Fruit fly (Drosophila melanogaster) ovary, adult (tissue): Measurements from ENCODE around the gene Lrr47.
A peak's percentile ranks its signal among the peaks of the same experiment; 100 is the strongest.

Experiments used
- CG17801 ChIP-seq: fragments of 200-800 bp; optimal IDR thresholded peaks from 2 replicates; lab custom pipeline; 2019; ENCODE audit warnings: missing biosample characterization, mild to moderate bottlenecking, missing genetic modification characterization, moderate library complexity; ENCODE audit not compliant: partially characterized antibody

The Lrr47 gene

DNA sequence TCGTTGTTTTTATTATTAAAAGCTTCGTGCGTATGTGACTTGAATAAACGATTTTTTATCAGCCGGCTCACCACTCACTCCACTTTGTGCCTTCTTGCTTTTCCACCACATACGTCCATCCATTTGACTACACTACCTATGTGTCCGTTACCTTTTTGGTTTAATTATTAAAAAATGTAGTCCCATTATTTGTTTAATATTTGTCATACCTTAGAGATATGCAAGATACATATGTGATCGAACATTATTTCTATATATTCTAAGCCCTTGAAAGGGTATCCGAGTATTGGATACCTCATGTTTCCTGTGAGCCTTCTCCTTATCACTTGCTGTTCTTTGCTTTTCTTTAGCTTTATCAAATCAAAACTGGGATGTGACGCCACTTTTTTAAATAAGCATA is 2.1 kb downstream of the Lrr47 start:
- no peak for TF ChIP-seq CG17801

DNA sequence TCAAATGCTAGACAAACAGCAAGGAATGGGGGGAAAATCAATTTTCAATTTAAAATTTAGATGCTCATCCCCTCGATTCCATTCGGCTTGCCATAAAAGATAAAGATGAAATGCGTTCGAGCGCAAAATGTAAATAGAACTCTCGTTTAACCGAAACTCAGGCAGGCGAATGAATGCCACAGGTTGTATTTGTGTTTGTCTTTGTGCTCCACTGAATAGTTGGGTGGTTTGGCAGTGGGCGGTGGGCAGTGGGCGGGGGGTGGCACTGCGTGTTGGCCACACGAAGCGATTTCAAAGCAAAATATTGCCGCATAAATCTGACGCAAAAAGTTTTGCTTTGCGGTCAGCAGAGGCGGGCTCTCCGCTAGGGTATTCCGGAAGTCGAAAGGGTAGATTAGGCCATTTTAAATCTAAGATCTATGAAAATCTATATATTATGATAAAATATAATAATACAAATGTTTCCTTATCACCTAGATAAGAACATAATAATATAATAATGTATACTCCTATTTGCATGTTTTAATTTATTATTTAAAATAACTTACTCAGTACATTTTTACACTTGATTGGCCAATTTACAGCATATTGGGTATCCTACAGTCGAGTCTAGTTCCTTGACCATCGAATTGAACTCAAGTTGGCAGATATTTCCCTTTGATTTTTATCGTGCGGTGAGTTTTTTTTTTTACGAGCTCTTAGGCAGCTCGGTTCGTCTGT is 5.2 kb downstream of the Lrr47 start:
- TF ChIP-seq CG17801, result no peak

DNA sequence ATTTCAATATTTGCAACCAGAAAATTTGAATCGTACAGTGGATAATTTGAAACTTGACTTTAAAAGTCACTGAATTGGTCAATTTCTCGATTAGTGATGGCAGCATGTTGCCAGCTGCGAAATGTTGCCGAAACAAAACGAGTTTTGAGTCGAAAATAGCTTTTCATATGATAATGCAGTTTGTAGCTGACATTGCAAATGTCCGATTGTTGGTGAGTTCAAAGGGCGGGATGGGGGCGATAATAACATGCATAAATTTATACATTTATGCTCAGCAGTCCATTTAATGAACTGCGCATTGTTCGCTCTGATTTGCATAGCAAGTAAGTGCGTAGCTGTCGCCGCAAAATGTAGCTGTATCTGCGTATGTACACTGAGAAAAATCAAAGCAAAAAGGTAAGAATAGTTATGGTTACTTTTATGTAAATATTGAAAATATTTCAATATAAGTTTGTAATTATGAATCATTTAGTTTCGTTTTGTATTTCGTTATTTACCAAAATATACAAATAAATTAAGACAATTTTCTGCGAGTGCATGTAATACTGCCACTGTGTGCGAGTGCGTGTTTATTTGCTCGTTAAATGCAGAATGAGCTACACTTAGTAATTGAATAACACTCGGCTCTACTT is 9.9 kb downstream of the Lrr47 start, which contains the start of gene Lip4:
TSS of gene Lip4 (plus strand) at position 620 of the 632 bp plus-strand sequence.
- TF ChIP-seq CG17801, result peak; percentile 86

DNA sequence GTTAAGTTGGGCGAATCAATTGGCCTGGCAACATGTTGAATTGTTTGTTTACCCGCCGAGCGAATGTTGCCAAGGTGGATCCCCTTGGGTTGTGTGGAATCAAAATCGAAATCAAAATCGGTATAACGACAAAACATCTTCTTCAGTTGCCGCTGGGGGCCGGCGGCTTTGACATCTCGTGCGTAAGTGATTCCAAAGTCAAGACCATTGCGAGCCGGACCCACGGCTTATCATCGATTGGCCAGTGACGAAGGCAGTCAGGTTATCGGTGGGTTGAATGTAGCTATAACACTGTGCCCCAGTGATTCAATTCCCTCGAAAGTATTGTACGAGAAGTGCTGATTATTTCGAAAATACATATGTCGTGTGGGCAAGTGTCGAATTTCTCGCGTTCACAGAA is 11.8 kb downstream of the Lrr47 start:
- no peak for TF ChIP-seq CG17801

DNA sequence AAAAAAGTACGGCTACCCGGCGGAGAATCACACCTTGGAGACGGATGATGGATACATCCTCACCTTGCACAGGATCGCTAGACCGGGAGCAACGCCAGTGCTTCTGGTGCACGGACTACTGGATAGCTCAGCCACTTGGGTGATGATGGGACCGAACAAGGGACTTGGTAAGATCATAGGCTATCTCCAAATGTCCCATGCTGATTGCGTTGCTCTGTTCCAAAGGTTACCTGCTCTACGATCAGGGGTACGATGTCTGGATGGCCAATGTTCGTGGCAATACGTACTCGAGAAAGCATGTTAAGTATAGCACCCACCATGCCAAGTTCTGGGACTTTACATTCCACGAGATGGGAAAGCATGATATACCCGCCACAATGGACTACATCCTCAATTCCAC is 13.0 kb downstream of the Lrr47 start:
- no peak for TF ChIP-seq CG17801

DNA sequence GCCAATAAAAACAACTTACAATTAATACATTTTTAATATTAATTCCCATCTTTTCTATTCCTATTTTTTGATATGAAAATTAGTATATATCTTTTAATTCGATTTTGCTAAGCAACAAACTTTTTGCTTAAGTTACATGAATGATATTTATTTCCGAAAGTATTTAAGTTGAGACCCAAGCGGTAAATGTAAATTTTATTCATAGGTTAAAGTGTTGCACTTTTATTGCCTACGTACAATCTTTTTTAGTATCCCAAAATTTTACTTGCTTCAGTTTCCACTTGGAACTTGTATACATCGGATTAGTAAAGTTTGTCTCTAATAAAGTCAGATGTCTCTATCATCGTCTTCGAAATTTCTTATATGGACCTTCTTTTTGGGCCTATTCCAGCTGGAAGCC is 14.4 kb downstream of the Lrr47 start, which contains the start of gene CG18301:
TSS of gene CG18301 (plus strand) at position 301 of the 400 bp plus-strand sequence.
- TF ChIP-seq CG17801, result no peak

DNA sequence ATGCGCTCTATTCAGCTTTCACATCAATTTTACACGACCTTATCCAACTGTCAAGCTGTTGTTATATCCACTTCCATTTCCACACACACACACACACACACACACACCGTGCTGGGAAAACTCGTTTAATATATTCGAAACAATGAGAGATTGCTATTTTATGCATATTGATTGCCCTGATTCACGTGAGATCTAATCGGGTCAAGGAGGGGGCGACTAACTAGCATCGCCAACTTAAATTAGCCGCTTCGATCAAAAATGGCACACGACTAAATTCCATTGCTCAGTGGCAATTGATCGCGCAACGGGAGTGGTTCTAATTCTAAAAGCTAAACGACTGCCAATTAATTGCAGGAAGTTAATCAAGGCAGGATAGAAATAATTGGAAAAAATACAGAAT is 16.9 kb downstream of the Lrr47 start, which contains the start of gene CG18302:
TSS of gene CG18302 (plus strand) at position 301 of the 400 bp plus-strand sequence.
- TF ChIP-seq CG17801, result no peak

DNA sequence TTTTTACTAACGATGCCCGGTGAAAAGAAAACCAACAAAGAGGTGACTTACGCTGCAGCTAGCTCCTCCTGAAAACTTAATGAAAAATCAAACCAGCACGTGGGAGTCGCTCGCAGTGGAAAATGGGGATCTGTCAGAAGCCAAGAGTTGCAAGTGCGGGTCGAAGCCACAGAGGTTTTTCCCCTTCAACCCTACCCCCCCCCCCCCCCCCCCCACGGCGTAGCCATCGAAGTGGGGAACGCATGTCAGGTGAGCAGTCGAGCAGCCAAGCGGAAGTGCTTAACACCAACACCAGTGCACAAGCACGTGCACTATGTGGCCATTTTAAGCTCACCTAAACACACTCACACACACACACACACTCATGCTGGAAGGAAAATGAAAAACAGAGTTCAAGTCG is 22.2 kb downstream of the Lrr47 start:
- TF ChIP-seq CG17801, result no peak

DNA sequence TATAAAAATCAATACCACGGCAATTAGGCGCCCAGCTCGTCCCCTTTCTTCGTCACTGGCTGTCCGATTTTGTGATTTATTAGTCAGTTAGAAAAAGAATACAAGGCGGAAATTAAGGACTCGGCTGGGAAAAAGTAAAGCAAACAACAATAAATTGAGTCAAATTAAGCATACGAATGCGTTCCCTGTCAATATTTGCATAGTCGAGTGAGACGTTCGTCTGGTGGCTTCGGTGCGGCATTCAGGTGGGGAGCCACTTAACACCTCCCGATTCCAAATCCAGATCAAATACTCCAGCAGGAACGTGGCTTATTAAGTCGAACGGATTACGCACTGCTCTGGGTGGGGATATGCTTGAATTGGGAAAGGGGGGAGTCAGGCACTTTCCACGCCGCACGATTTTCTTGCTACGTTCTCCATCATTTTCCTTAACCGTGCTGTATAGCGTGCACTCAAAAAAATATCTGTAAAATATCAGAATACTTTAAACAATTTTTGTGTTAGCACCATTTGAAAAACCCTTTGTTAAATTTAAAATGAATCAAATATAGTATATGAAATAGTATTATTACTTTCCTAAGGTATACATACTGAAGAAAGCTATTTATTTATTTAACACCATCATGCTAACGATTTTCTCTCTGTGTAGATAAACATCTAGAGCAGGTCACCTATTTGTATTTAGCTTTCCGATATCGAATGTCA is 26.1 kb downstream of the Lrr47 start:
- no peak for TF ChIP-seq CG17801

DNA sequence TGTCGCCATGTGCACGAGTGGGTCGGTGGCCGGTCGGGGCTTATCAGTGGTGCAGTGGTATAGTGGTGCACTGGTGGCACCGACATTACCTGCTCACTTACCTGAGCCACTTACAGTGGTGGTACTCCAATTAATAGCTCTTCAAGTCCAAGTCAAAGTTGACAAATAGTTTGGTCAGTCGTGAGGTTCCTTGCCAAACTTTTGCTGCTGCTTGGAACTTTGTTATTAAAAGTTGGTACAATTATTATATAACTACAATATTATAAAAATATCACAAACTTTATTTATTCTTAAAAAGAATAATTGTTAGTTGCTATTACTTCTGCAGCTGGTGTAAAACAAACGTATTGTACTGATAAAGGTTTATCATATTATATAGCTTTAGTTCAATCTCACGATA is 26.9 kb downstream of the Lrr47 start:
- TF ChIP-seq CG17801, result no peak

DNA sequence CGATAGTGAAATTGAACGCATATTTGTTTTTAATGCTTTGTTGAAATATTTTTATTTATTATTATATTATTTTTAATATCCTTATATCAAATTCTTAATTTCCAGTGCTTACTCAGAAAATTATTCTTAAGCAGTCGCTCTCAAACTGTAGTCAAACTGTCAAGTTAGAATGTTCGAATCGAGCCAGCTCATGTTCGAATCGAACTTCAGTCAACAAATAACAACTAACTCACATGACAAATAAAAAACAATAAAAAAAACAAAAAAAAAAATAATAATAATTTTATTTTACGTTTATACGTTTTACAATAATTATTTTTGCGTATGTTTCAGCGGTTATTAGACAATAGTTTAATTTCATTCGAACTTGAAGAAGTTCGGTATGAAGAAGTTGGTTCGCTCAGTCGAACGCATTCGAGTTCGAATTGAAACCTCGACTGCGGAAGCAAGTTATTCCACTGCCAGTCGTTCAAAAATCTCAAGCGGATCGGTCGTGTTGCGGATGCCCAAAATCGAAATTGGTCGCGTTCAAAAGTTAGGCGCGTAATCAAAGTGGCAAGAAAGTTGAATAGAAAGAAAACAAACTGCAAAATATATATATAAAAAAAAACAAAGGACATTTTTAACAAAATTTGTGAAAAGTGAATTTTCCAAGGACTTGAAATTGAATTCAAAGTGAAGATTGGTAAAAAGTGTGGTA is 27.4 kb downstream of the Lrr47 start, which contains the start of gene Trim9:
TSS of gene Trim9 (plus strand) at position 463 of the 700 bp plus-strand sequence.
- TF ChIP-seq CG17801, result no peak

DNA sequence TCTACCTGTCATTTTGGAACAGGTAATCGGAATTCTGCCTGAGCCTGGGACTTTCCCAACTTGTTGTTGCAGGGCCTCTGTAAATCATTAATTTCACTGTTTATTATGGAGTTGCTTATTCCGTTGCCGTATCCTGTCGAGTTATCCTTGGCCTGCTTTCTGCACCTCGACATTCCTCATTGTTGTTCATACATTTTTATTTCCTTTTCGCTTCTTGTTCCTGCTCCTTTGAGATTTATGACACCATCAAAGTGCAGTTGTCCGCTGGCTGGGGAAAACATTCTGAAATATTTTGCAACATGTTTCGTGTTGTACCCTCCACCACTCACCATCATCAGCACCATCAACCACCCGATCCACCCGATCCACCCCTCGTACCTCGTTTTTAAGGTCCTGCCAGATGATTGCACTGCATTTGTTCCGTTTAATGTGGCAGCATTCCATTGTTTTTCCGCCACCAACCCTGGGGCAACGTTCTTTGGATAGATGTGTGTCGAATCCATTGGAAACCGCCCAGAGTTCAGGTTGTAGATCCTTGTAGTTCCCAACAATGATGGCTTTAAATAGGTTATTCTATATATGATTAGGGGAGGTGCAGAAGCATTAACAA is 31.8 kb downstream of the Lrr47 start:
- no peak for TF ChIP-seq CG17801

DNA sequence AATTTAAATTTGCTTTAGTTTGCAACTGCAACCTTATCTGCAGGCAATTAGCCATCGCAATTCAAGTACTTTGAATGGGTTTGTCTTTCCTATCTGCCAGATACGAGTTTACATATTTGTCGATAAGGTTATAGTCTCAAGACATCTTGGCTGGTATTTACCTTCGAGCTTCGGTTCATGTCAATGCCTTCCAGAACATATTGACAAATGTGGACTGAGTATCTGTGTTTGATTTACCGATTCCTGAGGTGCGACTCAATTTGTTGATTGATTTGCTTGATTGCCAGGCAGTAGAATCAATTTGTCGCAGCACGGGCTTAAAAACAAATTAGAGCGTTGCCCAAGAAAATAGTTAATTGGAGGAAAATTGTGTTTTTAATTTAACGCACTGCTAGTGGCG is 35.7 kb downstream of the Lrr47 start:
- no peak for TF ChIP-seq CG17801

DNA sequence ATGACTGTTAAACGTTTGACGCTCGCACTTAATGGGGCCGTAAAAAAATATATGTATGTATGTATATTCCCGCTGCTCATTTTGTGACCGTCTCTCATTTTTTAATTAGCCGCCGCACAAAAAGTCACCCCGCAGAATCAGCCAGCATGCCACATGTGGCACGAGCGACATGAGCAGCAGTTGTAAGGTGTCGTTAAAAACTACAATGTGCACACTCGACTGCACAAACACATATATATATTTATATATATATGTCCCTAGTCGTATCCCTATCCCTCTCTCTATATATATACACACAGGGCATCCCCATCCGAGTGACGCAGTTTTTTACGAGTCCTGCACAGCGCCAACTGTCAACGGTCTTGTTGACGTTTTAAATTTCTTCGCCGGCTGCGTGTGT is 36.6 kb downstream of the Lrr47 start:
- TF ChIP-seq CG17801, result no peak

DNA sequence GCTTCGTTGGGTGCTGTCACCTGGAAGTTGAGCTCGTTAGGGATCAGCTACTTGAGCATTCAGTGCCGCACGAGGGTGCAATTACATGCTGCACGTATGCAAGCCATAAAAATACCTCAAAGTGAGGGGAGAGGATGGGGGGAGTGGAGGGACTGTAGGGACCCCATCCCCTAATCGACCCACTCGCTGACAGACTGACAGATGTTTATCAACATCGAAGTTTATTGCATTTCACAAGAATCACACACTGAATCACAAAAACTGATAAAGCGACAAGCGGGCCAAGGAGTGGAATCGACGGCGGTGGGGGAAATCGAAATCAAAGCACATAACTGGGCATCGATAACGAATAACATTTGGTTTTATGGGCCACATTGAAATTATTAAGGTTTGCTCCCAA is 37.5 kb downstream of the Lrr47 start:
- no peak for TF ChIP-seq CG17801

DNA sequence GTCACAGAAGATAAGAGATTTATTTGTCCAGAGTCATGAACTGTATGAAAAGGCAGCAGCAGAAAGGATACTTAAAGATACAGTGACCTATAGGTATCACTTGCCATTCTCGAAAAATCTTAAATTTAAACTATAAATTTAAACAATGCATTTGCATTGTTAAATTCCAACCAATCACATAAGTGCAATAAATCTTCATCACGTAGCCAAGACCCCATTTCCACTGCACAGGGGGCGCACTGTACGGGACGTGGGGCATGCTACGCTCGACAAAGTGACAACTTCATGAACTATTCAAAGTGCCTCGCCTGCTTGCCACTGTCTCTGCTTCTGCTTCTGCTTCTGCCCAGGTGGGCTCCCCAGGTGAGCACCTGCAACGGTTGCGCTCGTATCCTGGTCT is 38.1 kb downstream of the Lrr47 start:
- no peak for TF ChIP-seq CG17801
